Worm (Caenorhabditis elegans): ENCODE results near the gene cutl-4.

- no peak for TF ChIP-seq nhr-237 (tag; optimal IDR thresholded peaks at IDR 0.05)
- TF ChIP-seq D1046.2 (GFP tag; IDR thresholded peaks at IDR 0.05), result no peak
- no peak for TF ChIP-seq aha-1 (tag)
- TF ChIP-seq mdl-1 (tag; optimal IDR thresholded peaks at IDR 0.05), result no peak
- TF ChIP-seq fkh-10 (GFP tag; optimal IDR thresholded peaks at IDR 0.05), result no peak
- TF ChIP-seq ceh-82 (tag; optimal IDR thresholded peaks at IDR 0.05), result no peak
- TF ChIP-seq lin-1 (GFP tag; IDR thresholded peaks at IDR 0.05), result no peak
- no peak for TF ChIP-seq egl-27 (tag; optimal IDR thresholded peaks at IDR 0.05)
- no peak for TF ChIP-seq Y48G9A.11 (GFP tag; IDR thresholded peaks at IDR 0.05)
- no peak for TF ChIP-seq ztf-11 (tag; optimal IDR thresholded peaks at IDR 0.05)
These were observed 40.0 kb downstream of the cutl-4 start, which contains the start of gene Y26G10.6 for ce11 chrV:17699659-17700058.

Data from whole organism, L4 larva.